Worm (Caenorhabditis elegans) whole organism, L2 larva: ENCODE data around the gene spop-1.
"Not testable (repeated sequence)": the region's sequence is repeated elsewhere in the genome, so short reads cannot be mapped to it uniquely, and the experiment has no call there.

ENCODE experiments used
- blmp-1 ChIP-seq: sonication (generic microtip); optimal IDR thresholded peaks from 2 replicates; lab custom pipeline; 2017; ENCODE audit warnings: missing genetic modification characterization, mild to moderate bottlenecking, missing compliant biosample characterization, antibody characterized with exemption, moderate library complexity; ENCODE audit not compliant: insufficient read depth
- dmd-4 ChIP-seq: sonication (generic microtip); optimal IDR thresholded peaks from 2 replicates; lab custom pipeline; 2017; ENCODE audit warnings: missing biosample characterization, missing genetic modification characterization
- fos-1 ChIP-seq: fragments of 150-350 bp; optimal IDR thresholded peaks from 2 replicates; lab custom pipeline; 2014; ENCODE audit warnings: missing biosample characterization, missing genetic modification characterization
- lin-11 ChIP-seq: fragments of 150-350 bp; sonication (generic microtip); optimal IDR thresholded peaks from 2 replicates; lab custom pipeline; 2014; ENCODE audit warnings: missing biosample characterization, missing genetic modification characterization, inconsistent platforms, mixed read lengths
- mbf-1 ChIP-seq: sonication (generic microtip); optimal IDR thresholded peaks from 2 replicates; lab custom pipeline; 2017; ENCODE audit warnings: missing biosample characterization, missing genetic modification characterization
- mdl-1 ChIP-seq, 2 experiments: fragments of 150-350 bp in 1 of 2; sonication (generic microtip) in 1 of 2; optimal IDR thresholded peaks; 2 replicates each; lab custom pipeline; 2017; ENCODE audit warnings: missing biosample characterization in 2 of 2, missing genetic modification characterization in 2 of 2
- nhr-10 ChIP-seq: sonication (generic microtip); optimal IDR thresholded peaks from 2 replicates; lab custom pipeline; 2017; ENCODE audit warnings: missing biosample characterization, missing genetic modification characterization
- nhr-129 ChIP-seq: fragments of 150-350 bp; optimal IDR thresholded peaks from 2 replicates; lab custom pipeline; 2014; ENCODE audit warnings: missing biosample characterization, missing genetic modification characterization
- nhr-23 ChIP-seq: fragments of 150-350 bp; optimal IDR thresholded peaks from 2 replicates; lab custom pipeline; 2014; ENCODE audit warnings: missing biosample characterization, missing genetic modification reagents, missing genetic modification characterization
- nhr-6 ChIP-seq: fragments of 150-350 bp; optimal IDR thresholded peaks from 2 replicates; lab custom pipeline; 2014; ENCODE audit warnings: missing biosample characterization, missing genetic modification characterization
- unc-55 ChIP-seq: fragments of 150-350 bp; sonication (generic microtip); optimal IDR thresholded peaks from 3 replicates; lab custom pipeline; 2014; ENCODE audit warnings: missing biosample characterization, missing genetic modification reagents, missing genetic modification characterization

The spop-1 gene

ce11 chrIII:10050321-10050720 lies 47.6 kb downstream of the spop-1 start, which contains the start of gene T16G12.3:
Gene T16G12.3, plus strand, starts transcription at chrIII:10050621.
- not testable (repeated sequence) for TF ChIP-seq unc-55; nhr-10 (tag; lab: Kevin White, UChicago); nhr-23 (tag; lab: Kevin White, UChicago)
- TF ChIP-seq, all 48 proteins: peak for 0; not testable (repeated sequence) for 48

DNA sequence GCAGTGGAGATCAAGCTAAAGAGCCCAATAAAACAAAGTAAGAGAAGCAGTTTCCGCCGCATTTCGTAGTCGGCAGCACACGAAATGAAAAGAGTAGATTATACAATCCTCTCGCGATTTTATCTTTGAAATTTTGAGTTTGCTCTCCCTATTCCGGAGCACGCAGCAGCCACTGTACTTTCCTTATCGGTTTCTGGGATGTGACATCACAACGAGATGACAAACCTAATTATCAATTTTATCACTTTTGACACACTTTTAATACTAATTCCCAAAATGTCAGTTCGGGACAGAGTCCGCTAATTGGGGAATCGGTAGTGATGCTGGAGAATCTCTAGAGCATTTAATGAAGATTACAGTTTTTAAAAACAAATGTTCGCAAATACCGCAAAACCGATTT lies 48.2 kb downstream of the spop-1 start, which contains the start of gene T16G12.1:
TSS of gene T16G12.1 (minus strand) at position 176 of the 400 bp plus-strand sequence.
- TF ChIP-seq dmd-4 (tag; lab: Kevin White, UChicago) = no peak
- no peak for TF ChIP-seq nhr-129 (tag; lab: Kevin White, UChicago)
- TF ChIP-seq mbf-1 = no peak
- no peak for TF ChIP-seq lin-11 (tag; lab: Kevin White, UChicago)
- no peak for TF ChIP-seq mdl-1 (tag; optimal IDR thresholded peaks at IDR 0.05; lab: Kevin White, UChicago)
- no peak for TF ChIP-seq blmp-1 (tag; lab: Kevin White, UChicago)
- peak; percentile 94 for TF ChIP-seq fos-1 (tag; lab: Kevin White, UChicago)
- no peak for TF ChIP-seq nhr-6 (tag; lab: Kevin White, UChicago)
